Worm (Caenorhabditis elegans) whole organism, L3 larva: ENCODE measurements around the gene srlf-17.

Experiments used
- R02D3.7 ChIP-seq: fragments of 150-350 bp; optimal IDR thresholded peaks from 2 replicates; lab custom pipeline; 2014; ENCODE audit warnings: missing biosample characterization, missing genetic modification characterization
- ZK546.5 ChIP-seq: sonication (generic microtip); optimal IDR thresholded peaks from 2 replicates; lab custom pipeline; 2017; ENCODE audit warnings: missing biosample characterization, missing genetic modification characterization
- aly-2 ChIP-seq: fragments of 150-350 bp; optimal IDR thresholded peaks from 2 replicates; lab custom pipeline; 2014; ENCODE audit warnings: missing biosample characterization, missing genetic modification characterization
- ama-1 ChIP-seq: fragments of 150-350 bp; optimal IDR thresholded peaks from 2 replicates; lab custom pipeline; 2018
- ceh-16 ChIP-seq: sonication (generic microtip); optimal IDR thresholded peaks from 2 replicates; lab custom pipeline; 2017; ENCODE audit warnings: missing biosample characterization, missing genetic modification characterization
- ceh-28 ChIP-seq: fragments of 150-350 bp; optimal IDR thresholded peaks from 2 replicates; lab custom pipeline; 2014; ENCODE audit warnings: missing biosample characterization, missing genetic modification reagents, missing genetic modification characterization
- ceh-82 ChIP-seq: fragments of 150-350 bp; optimal IDR thresholded peaks from 2 replicates; lab custom pipeline; 2014; ENCODE audit warnings: missing biosample characterization, missing genetic modification characterization
- ceh-9 ChIP-seq: sonication (generic microtip); optimal IDR thresholded peaks from 2 replicates; lab custom pipeline; 2018; ENCODE audit warnings: missing biosample characterization, missing genetic modification characterization
- daf-12 ChIP-seq: fragments of 150-350 bp; optimal IDR thresholded peaks from 2 replicates; lab custom pipeline; 2014; ENCODE audit warnings: missing biosample characterization, missing genetic modification reagents, missing genetic modification characterization
- egl-27 ChIP-seq: sonication (generic microtip); optimal IDR thresholded peaks from 4 replicates; lab custom pipeline; 2017; ENCODE audit warnings: missing biosample characterization, missing genetic modification reagents, missing genetic modification characterization
- egl-5 ChIP-seq: fragments of 150-350 bp; optimal IDR thresholded peaks from 2 replicates; lab custom pipeline; 2017; ENCODE audit warnings: missing biosample characterization, missing genetic modification reagents, missing genetic modification characterization, inconsistent platforms
- elt-1 ChIP-seq: fragments of 150-350 bp; optimal IDR thresholded peaks from 2 replicates; lab custom pipeline; 2014; ENCODE audit warnings: missing biosample characterization, missing genetic modification characterization
- elt-2 ChIP-seq: sonication (generic microtip); optimal IDR thresholded peaks from 2 replicates; lab custom pipeline; 2016; ENCODE audit warnings: missing genetic modification reagents, mild to moderate bottlenecking, missing genetic modification characterization, missing compliant biosample characterization
- elt-3 ChIP-seq, 3 experiments: fragments of 150-350 bp in 1 of 3; sonication (generic microtip) in 2 of 3; optimal IDR thresholded peaks; 2 replicates in 2 of 3; 4 replicates in 1 of 3; lab custom pipeline; 2014 to 2017; ENCODE audit warnings: missing biosample characterization in 3 of 3, missing genetic modification characterization in 3 of 3
- eor-1 ChIP-seq, 2 experiments: fragments of 150-350 bp; optimal IDR thresholded peaks; 2 replicates each; lab custom pipeline; 2014 to 2018; ENCODE audit warnings: missing biosample characterization in 2 of 2, missing genetic modification characterization in 2 of 2
- fkh-10 ChIP-seq: sonication (generic microtip); optimal IDR thresholded peaks from 2 replicates; lab custom pipeline; 2017; ENCODE audit warnings: missing biosample characterization, missing genetic modification reagents, missing genetic modification characterization
- fkh-2 ChIP-seq: fragments of 150-350 bp; optimal IDR thresholded peaks from 2 replicates; lab custom pipeline; 2014; ENCODE audit warnings: missing biosample characterization, missing genetic modification reagents, missing genetic modification characterization
- fos-1 ChIP-seq: fragments of 150-350 bp; optimal IDR thresholded peaks from 2 replicates; lab custom pipeline; 2014; ENCODE audit warnings: missing biosample characterization, missing genetic modification characterization
- hmg-11 ChIP-seq: sonication (generic microtip); optimal IDR thresholded peaks from 2 replicates; lab custom pipeline; 2016; ENCODE audit warnings: missing genetic modification characterization, missing compliant biosample characterization
- jun-1 ChIP-seq: fragments of 150-350 bp; optimal IDR thresholded peaks from 2 replicates; lab custom pipeline; 2014; ENCODE audit warnings: missing biosample characterization, missing genetic modification reagents, missing genetic modification characterization
- lin-15B ChIP-seq: fragments of 150-350 bp; optimal IDR thresholded peaks from 2 replicates; lab custom pipeline; 2014; ENCODE audit warnings: missing biosample characterization, missing genetic modification characterization
- lin-39 ChIP-seq: fragments of 150-350 bp; optimal IDR thresholded peaks from 2 replicates; lab custom pipeline; 2018; ENCODE audit warnings: missing biosample characterization, missing genetic modification reagents, missing genetic modification characterization
- lsy-12 ChIP-seq: sonication (generic microtip); optimal IDR thresholded peaks from 2 replicates; lab custom pipeline; 2016; ENCODE audit warnings: mild to moderate bottlenecking, missing genetic modification characterization, missing compliant biosample characterization
- mdl-1 ChIP-seq: fragments of 150-350 bp; optimal IDR thresholded peaks from 2 replicates; lab custom pipeline; 2014; ENCODE audit warnings: missing biosample characterization, missing genetic modification characterization
- mml-1 ChIP-seq: fragments of 150-350 bp; sonication (generic microtip); optimal IDR thresholded peaks from 3 replicates; lab custom pipeline; 2014; ENCODE audit warnings: missing biosample characterization, missing genetic modification characterization
- nfya-1 ChIP-seq: sonication (generic microtip); optimal IDR thresholded peaks from 2 replicates; lab custom pipeline; 2017; ENCODE audit warnings: missing genetic modification characterization, mild to moderate bottlenecking, missing compliant biosample characterization, antibody characterized with exemption, moderate library complexity; ENCODE audit not compliant: insufficient read depth
- nhr-11 ChIP-seq: fragments of 150-350 bp; optimal IDR thresholded peaks from 2 replicates; lab custom pipeline; 2014; ENCODE audit warnings: missing biosample characterization, missing genetic modification characterization
- nhr-12 ChIP-seq: fragments of 150-350 bp; optimal IDR thresholded peaks from 2 replicates; lab custom pipeline; 2014; ENCODE audit warnings: missing biosample characterization, missing genetic modification characterization
- nhr-23 ChIP-seq: fragments of 150-350 bp; optimal IDR thresholded peaks from 2 replicates; lab custom pipeline; 2014; ENCODE audit warnings: missing biosample characterization, missing genetic modification reagents, missing genetic modification characterization
- nhr-237 ChIP-seq: fragments of 150-350 bp; optimal IDR thresholded peaks from 2 replicates; lab custom pipeline; 2014; ENCODE audit warnings: missing biosample characterization, missing genetic modification characterization
- nhr-25 ChIP-seq: sonication (generic microtip); optimal IDR thresholded peaks from 2 replicates; lab custom pipeline; 2017; ENCODE audit warnings: missing biosample characterization, missing genetic modification characterization
- nhr-28 ChIP-seq: fragments of 150-350 bp; optimal IDR thresholded peaks from 2 replicates; lab custom pipeline; 2014; ENCODE audit warnings: missing biosample characterization, missing genetic modification characterization
- nhr-43 ChIP-seq: sonication (generic microtip); optimal IDR thresholded peaks from 2 replicates; lab custom pipeline; 2016; ENCODE audit warnings: mild to moderate bottlenecking, missing genetic modification characterization, missing compliant biosample characterization; ENCODE audit not compliant: poor library complexity, severe bottlenecking
- nhr-67 ChIP-seq: fragments of 150-350 bp; optimal IDR thresholded peaks from 2 replicates; lab custom pipeline; 2014; ENCODE audit warnings: missing biosample characterization, missing genetic modification characterization
- nhr-76 ChIP-seq: fragments of 150-350 bp; sonication (generic microtip); optimal IDR thresholded peaks from 5 replicates; lab custom pipeline; 2014; ENCODE audit warnings: missing biosample characterization, missing genetic modification characterization
- nhr-77 ChIP-seq: fragments of 150-350 bp; optimal IDR thresholded peaks from 2 replicates; lab custom pipeline; 2014; ENCODE audit warnings: missing biosample characterization, missing genetic modification characterization
- pha-4 ChIP-seq: fragments of 150-350 bp; optimal IDR thresholded peaks from 2 replicates; lab custom pipeline; 2014; ENCODE audit warnings: missing biosample characterization, missing genetic modification reagents, missing genetic modification characterization
- pqm-1 ChIP-seq: fragments of 150-350 bp; optimal IDR thresholded peaks from 2 replicates; lab custom pipeline; 2017; ENCODE audit warnings: missing biosample characterization, missing genetic modification characterization, inconsistent platforms
- sea-2 ChIP-seq: fragments of 150-350 bp; sonication (generic microtip); optimal IDR thresholded peaks from 4 replicates; lab custom pipeline; 2014; ENCODE audit warnings: missing biosample characterization, missing genetic modification reagents, missing genetic modification characterization
- skn-1 ChIP-seq: fragments of 150-350 bp; optimal IDR thresholded peaks from 2 replicates; lab custom pipeline; 2014; ENCODE audit warnings: missing biosample characterization, missing genetic modification characterization
- snpc-4 ChIP-seq: fragments of 150-350 bp; optimal IDR thresholded peaks from 2 replicates; lab custom pipeline; 2014; ENCODE audit warnings: missing biosample characterization, missing genetic modification characterization
- tbx-2 ChIP-seq: sonication (generic microtip); optimal IDR thresholded peaks from 2 replicates; lab custom pipeline; 2016; ENCODE audit warnings: mild to moderate bottlenecking, missing genetic modification characterization, missing compliant biosample characterization
- unc-39 ChIP-seq: sonication (generic microtip); optimal IDR thresholded peaks from 4 replicates; lab custom pipeline; 2017; ENCODE audit warnings: missing biosample characterization, missing genetic modification characterization
- unc-62 ChIP-seq: fragments of 150-350 bp; sonication (generic microtip); optimal IDR thresholded peaks from 4 replicates; lab custom pipeline; 2014; ENCODE audit warnings: missing biosample characterization, missing genetic modification reagents, missing genetic modification characterization
- zag-1 ChIP-seq: fragments of 150-350 bp; optimal IDR thresholded peaks from 2 replicates; lab custom pipeline; 2014; ENCODE audit warnings: missing biosample characterization, missing genetic modification characterization
- ztf-11 ChIP-seq: fragments of 150-350 bp; optimal IDR thresholded peaks from 2 replicates; lab custom pipeline; 2014; ENCODE audit warnings: missing biosample characterization, missing genetic modification characterization
- ztf-4 ChIP-seq: fragments of 150-350 bp; optimal IDR thresholded peaks from 2 replicates; lab custom pipeline; 2014; ENCODE audit warnings: missing biosample characterization, missing genetic modification characterization

srlf-17 gene

ce11 chrIV:11112641-11113040 lies 10.1 kb upstream of the srlf-17 start, which contains the start of gene clc-9:
Gene clc-9, plus strand, starts transcription at chrIV:11112941.
- TF ChIP-seq nfya-1 (tag; lab: Kevin White, UChicago) (no peak), fkh-10 (GFP tag; lab: Kevin White, UChicago) (no peak), nhr-12 (tag; lab: Kevin White, UChicago) (no peak), ceh-9 (tag; lab: Kevin White, UChicago) (no peak), fkh-2 (tag; lab: Kevin White, UChicago) (no peak), mml-1 (no peak), nhr-28 (tag; lab: Kevin White, UChicago) (no peak), tbx-2 (no peak), nhr-23 (no peak), elt-3 (tag; optimal IDR thresholded peaks at IDR 0.05; lab: Kevin White, UChicago) (no peak), daf-12 (tag; lab: Kevin White, UChicago) (no peak)

ce11 chrIV:11111898-11112297 lies 9.4 kb upstream of the srlf-17 start:
- TF ChIP-seq nfya-1 (tag; lab: Kevin White, UChicago), result peak; percentile 24
- TF ChIP-seq egl-5 (tag; lab: Kevin White, UChicago), result peak; percentile 3
- TF ChIP-seq nhr-11, result no peak

- no peak for TF ChIP-seq egl-5 (tag; lab: Kevin White, UChicago)
- TF ChIP-seq elt-2 (tag; lab: Kevin White, UChicago), result peak; percentile 27
- TF ChIP-seq nhr-237 (tag; lab: Kevin White, UChicago), result no peak
- TF ChIP-seq daf-12 (tag; lab: Kevin White, UChicago), result no peak
- TF ChIP-seq aly-2 (tag; lab: Kevin White, UChicago), result no peak
- TF ChIP-seq ceh-28 (tag; lab: Kevin White, UChicago), result peak; percentile 23
- TF ChIP-seq nhr-11, result no peak
- TF ChIP-seq hmg-11, result peak; percentile 80
- TF ChIP-seq skn-1 (tag; lab: Kevin White, UChicago), result peak; percentile 8
- peak; percentile 60 for TF ChIP-seq pha-4 (tag; lab: Kevin White, UChicago)
- no peak for TF ChIP-seq nhr-77 (tag; lab: Kevin White, UChicago)
- TF ChIP-seq nhr-76, result no peak
- no peak for TF ChIP-seq nhr-43
- TF ChIP-seq ZK546.5 (tag; lab: Kevin White, UChicago), result no peak
- no peak for TF ChIP-seq egl-27
- TF ChIP-seq nhr-28 (tag; lab: Kevin White, UChicago), result no peak
- TF ChIP-seq eor-1 (tag; optimal IDR thresholded peaks at IDR 0.05; lab: Kevin White, UChicago), result no peak
- no peak for TF ChIP-seq fos-1 (tag; lab: Kevin White, UChicago)
- no peak for TF ChIP-seq zag-1
- no peak for TF ChIP-seq sea-2
- TF ChIP-seq nfya-1 (tag; lab: Kevin White, UChicago), result peak; percentile 91
- TF ChIP-seq lin-39 (tag; lab: Kevin White, UChicago), result peak; percentile 40
- TF ChIP-seq ama-1 (lab: Kevin White, UChicago), result no peak
- no peak for TF ChIP-seq ztf-4
- TF ChIP-seq snpc-4 (tag; lab: Kevin White, UChicago), result peak; percentile 16
- TF ChIP-seq nhr-12 (tag; lab: Kevin White, UChicago), result no peak
- TF ChIP-seq jun-1 (tag; lab: Kevin White, UChicago), result no peak
- TF ChIP-seq ceh-16 (tag; lab: Kevin White, UChicago), result no peak
- no peak for TF ChIP-seq unc-39 (tag; lab: Kevin White, UChicago)
- no peak for TF ChIP-seq nhr-67 (tag; lab: Kevin White, UChicago)
- TF ChIP-seq ztf-11, result no peak
- no peak for TF ChIP-seq elt-1 (tag; lab: Kevin White, UChicago)
- TF ChIP-seq ceh-9 (tag; lab: Kevin White, UChicago), result no peak
- peak; percentile 39 for TF ChIP-seq nhr-25 (tag; lab: Kevin White, UChicago)
- TF ChIP-seq tbx-2, result no peak
- no peak for TF ChIP-seq unc-62 (GFP tag; lab: Kevin White, UChicago)
- no peak for TF ChIP-seq mdl-1
- no peak for TF ChIP-seq mml-1
- TF ChIP-seq lsy-12 (tag; lab: Kevin White, UChicago), result no peak
- TF ChIP-seq elt-3 (tag; optimal IDR thresholded peaks at IDR 0.05; lab: Kevin White, UChicago), result no peak
- no peak for TF ChIP-seq ceh-82 (tag; lab: Kevin White, UChicago)
- peak; percentile 78 for TF ChIP-seq nhr-23
- TF ChIP-seq R02D3.7 (tag; lab: Kevin White, UChicago), result peak; percentile 23
- TF ChIP-seq lin-15B (tag; lab: Kevin White, UChicago), result peak; percentile 67
- no peak for TF ChIP-seq fkh-2 (tag; lab: Kevin White, UChicago)
- TF ChIP-seq fkh-10 (GFP tag; lab: Kevin White, UChicago), result no peak
- TF ChIP-seq pqm-1, result peak; percentile 23
Measured at ce11 chrIV:11110995-11111619, 8.6 kb upstream of the srlf-17 start, which contains the start of gene rps-5. Gene rps-5, minus strand, starts transcription at chrIV:11111045.
